Fruit fly (Drosophila melanogaster): Measurements from ENCODE around the gene fd3F.

Gene fd3F

dm6 chrX:3775822-3776668, 26.1 kb upstream of the fd3F start (continued):
- TF ChIP-seq CG7271 (tag; optimal IDR thresholded peaks at IDR 0.05), result no peak
- peak; percentile 6; the same call in 1 of the 3 replicates for TF ChIP-seq row (GFP tag; IDR thresholded peaks at IDR 0.05)
- TF ChIP-seq nmo (GFP tag; optimal IDR thresholded peaks at IDR 0.05), result no peak
- TF ChIP-seq Dbx (GFP tag; IDR thresholded peaks at IDR 0.05), result no peak
- peak; percentile 54 for TF ChIP-seq CG34376 (GFP tag; optimal IDR thresholded peaks at IDR 0.05)
- no peak for TF ChIP-seq org-1 (GFP tag; optimal IDR thresholded peaks at IDR 0.05)
- TF ChIP-seq HmgD (GFP tag; optimal IDR thresholded peaks at IDR 0.05), result no peak

DNA sequence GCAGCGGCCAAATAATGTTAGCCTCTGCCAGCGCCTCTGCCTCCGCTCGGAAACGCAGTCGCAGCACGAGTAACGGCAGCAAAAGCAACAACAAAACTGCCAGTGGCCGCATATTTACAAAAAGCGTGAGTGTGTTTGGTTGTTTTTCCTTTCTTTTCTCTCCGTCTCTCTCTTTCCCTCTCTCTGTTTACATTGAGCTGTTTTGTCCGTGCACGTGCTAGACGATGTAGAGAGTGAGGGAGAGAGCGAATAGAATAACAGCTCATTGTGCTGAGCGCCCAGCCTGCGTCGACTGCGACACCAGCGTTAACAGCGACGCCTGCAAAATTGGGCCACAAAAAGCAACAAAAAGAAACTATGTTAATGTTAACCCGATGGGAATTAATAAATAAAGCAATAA, 24.9 kb upstream of the fd3F start:
- TF ChIP-seq abd-A (tag; optimal IDR thresholded peaks at IDR 0.05), result peak; percentile 85
- peak; percentile 67 for TF ChIP-seq Mes4 (GFP tag; optimal IDR thresholded peaks at IDR 0.05)
- TF ChIP-seq HLH3B (GFP tag; IDR thresholded peaks at IDR 0.05), result peak; percentile 52; the same call in 1 of the 2 replicates
- TF ChIP-seq CG11504 (tag; optimal IDR thresholded peaks at IDR 0.05), result peak; percentile 28
- no peak for TF ChIP-seq zfh2 (GFP tag; optimal IDR thresholded peaks at IDR 0.05)
- no peak for TF ChIP-seq CG4617 (GFP tag; optimal IDR thresholded peaks at IDR 0.05; ENCODE audit: borderline replicate concordance)
- peak; percentile 15 for TF ChIP-seq CG12942 (GFP tag; optimal IDR thresholded peaks at IDR 0.05)
- TF ChIP-seq Doc3 (GFP tag; IDR thresholded peaks at IDR 0.05; ENCODE audit: partially characterized antibody), result no peak
- TF ChIP-seq ato (GFP tag; IDR thresholded peaks at IDR 0.05; ENCODE audit: partially characterized antibody), result peak; percentile 31; the same call in 1 of the 2 replicates
- peak; percentile 68 for TF ChIP-seq CG15601 (tag; optimal IDR thresholded peaks at IDR 0.05)
- TF ChIP-seq CG8765 (GFP tag; IDR thresholded peaks at IDR 0.05), result no peak
- peak; percentile 86 for TF ChIP-seq CrebB (tag; optimal IDR thresholded peaks at IDR 0.05)
- peak; percentile 9 for TF ChIP-seq CG8281 (tag; optimal IDR thresholded peaks at IDR 0.05)
- TF ChIP-seq CG12391 (tag; optimal IDR thresholded peaks at IDR 0.05), result no peak
- peak; percentile 84 for TF ChIP-seq sd (tag; optimal IDR thresholded peaks at IDR 0.05)
- peak; percentile 74 for TF ChIP-seq cg (GFP tag; optimal IDR thresholded peaks at IDR 0.05)
- TF ChIP-seq Trl (optimal IDR thresholded peaks at IDR 0.05), result peak; percentile 77 to 88
- TF ChIP-seq Trl (GFP tag; optimal IDR thresholded peaks at IDR 0.05), result peak; percentile 73
- peak; percentile 15 for TF ChIP-seq shn (GFP tag; optimal IDR thresholded peaks at IDR 0.05)
- no peak for TF ChIP-seq C15 (GFP tag; IDR thresholded peaks at IDR 0.05)
- TF ChIP-seq Kr (GFP tag; optimal IDR thresholded peaks at IDR 0.05), result no peak
- peak; percentile 67 for TF ChIP-seq CG6683 (GFP tag; optimal IDR thresholded peaks at IDR 0.05)
- no peak for TF ChIP-seq esg (GFP tag; conservative IDR thresholded peaks at IDR 0.05)
- peak; percentile 79 for TF ChIP-seq kah (GFP tag; optimal IDR thresholded peaks at IDR 0.05)
- TF ChIP-seq CG10565 (GFP tag; optimal IDR thresholded peaks at IDR 0.05), result no peak
- peak; percentile 3 for TF ChIP-seq CG7271 (tag; optimal IDR thresholded peaks at IDR 0.05)
- TF ChIP-seq CG11398 (GFP tag; optimal IDR thresholded peaks at IDR 0.05), result peak; percentile 78
- no peak for TF ChIP-seq Chrac-16 (GFP tag; optimal IDR thresholded peaks at IDR 0.05)
- TF ChIP-seq oc (tag; optimal IDR thresholded peaks at IDR 0.05), result peak; percentile 70
- TF ChIP-seq lbe (GFP tag; optimal IDR thresholded peaks at IDR 0.05), result peak; percentile 61
- no peak for TF ChIP-seq CG4424 (GFP tag; optimal IDR thresholded peaks at IDR 0.05)
- peak; percentile 17 for TF ChIP-seq CG18764 (GFP tag; optimal IDR thresholded peaks at IDR 0.05)
- TF ChIP-seq CG14441 (GFP tag; IDR thresholded peaks at IDR 0.05), result no peak
- no peak for TF ChIP-seq sima (GFP tag; optimal IDR thresholded peaks at IDR 0.05)
- TF ChIP-seq Blimp-1 (GFP tag; optimal IDR thresholded peaks at IDR 0.05), result peak; percentile 84
- no peak for TF ChIP-seq CG2129 (GFP tag; IDR thresholded peaks at IDR 0.05; ENCODE audit: partially characterized antibody)
- TF ChIP-seq twi (tag; optimal IDR thresholded peaks at IDR 0.05), result peak; percentile 60
- no peak for TF ChIP-seq corto (GFP tag; optimal IDR thresholded peaks at IDR 0.05)
- TF ChIP-seq D19A (tag; optimal IDR thresholded peaks at IDR 0.05), result peak; percentile 29
- TF ChIP-seq pzg (GFP tag; optimal IDR thresholded peaks at IDR 0.05), result no peak
- TF ChIP-seq CG10431 (GFP tag; optimal IDR thresholded peaks at IDR 0.05), result peak; percentile 76

Data from whole organism, embryonic.